Worm (Caenorhabditis elegans) whole organism, L4 larva: ENCODE data around the gene F22F7.12.

Experiments used
- F26F4.8 ChIP-seq: fragments of 200-800 bp; sonication (Bioruptor generic); conservative IDR thresholded peaks from 2 replicates; pipeline ENCODE4 v1.3.6; 2022; ENCODE audit warnings: missing genetic modification characterization, missing compliant biosample characterization
- F37D6.2 ChIP-seq: sonication (generic microtip); optimal IDR thresholded peaks from 2 replicates; lab custom pipeline; 2016; ENCODE audit warnings: mild to moderate bottlenecking, missing genetic modification characterization, missing compliant biosample characterization
- F44E2.7 ChIP-seq: fragments of 200-800 bp; sonication (Bioruptor generic); IDR thresholded peaks from 2 replicates; pipeline ENCODE4 v2.1.2; 2022; ENCODE audit warnings: missing genetic modification characterization, missing compliant biosample characterization
- T26A8.4 ChIP-seq: fragments of 200-800 bp; sonication (Bioruptor generic); IDR thresholded peaks from 2 replicates; pipeline ENCODE4 v1.3.6; 2022; ENCODE audit warnings: missing genetic modification characterization, missing compliant biosample characterization
- Y5F2A.4 ChIP-seq: fragments of 200-800 bp; sonication (Bioruptor generic); optimal IDR thresholded peaks from 2 replicates; lab custom pipeline; 2018; ENCODE audit warnings: mild to moderate bottlenecking, missing genetic modification characterization, missing compliant biosample characterization
- ZK546.5 ChIP-seq, 2 experiments: sonication (generic microtip); optimal IDR thresholded peaks; 2 replicates each; lab custom pipeline; 2017; ENCODE audit warnings: missing biosample characterization in 2 of 2, missing genetic modification characterization in 2 of 2
- aha-1 ChIP-seq: fragments of 150-350 bp; peaks from one replicate; lab custom pipeline; 2014; ENCODE audit warnings: missing biosample characterization, missing genetic modification characterization
- aly-2 ChIP-seq: sonication (generic microtip); optimal IDR thresholded peaks from 2 replicates; lab custom pipeline; 2018; ENCODE audit warnings: missing biosample characterization, missing genetic modification characterization
- attf-4 ChIP-seq: sonication (generic microtip); optimal IDR thresholded peaks from 3 replicates; lab custom pipeline; 2017; ENCODE audit warnings: missing biosample characterization, missing genetic modification characterization
- ceh-20 ChIP-seq: fragments of 200-800 bp; sonication (Bioruptor generic); IDR thresholded peaks from 2 replicates; pipeline ENCODE4 v1.3.6; 2022; ENCODE audit warnings: missing genetic modification reagents, missing genetic modification characterization, missing compliant biosample characterization
- ceh-28 ChIP-seq: fragments of 150-350 bp; optimal IDR thresholded peaks from 2 replicates; lab custom pipeline; 2014; ENCODE audit warnings: missing biosample characterization, missing genetic modification reagents, missing genetic modification characterization
- ceh-44 ChIP-seq: fragments of 200-800 bp; sonication (Bioruptor generic); IDR thresholded peaks from 2 replicates; pipeline ENCODE4 v1.3.6; 2022; ENCODE audit warnings: missing genetic modification reagents, missing genetic modification characterization, missing compliant biosample characterization
- ceh-82 ChIP-seq: sonication (generic microtip); optimal IDR thresholded peaks from 2 replicates; lab custom pipeline; 2017; ENCODE audit warnings: missing biosample characterization, missing genetic modification characterization
- cey-2 ChIP-seq: sonication (generic microtip); optimal IDR thresholded peaks from 3 replicates; lab custom pipeline; 2017; ENCODE audit warnings: missing genetic modification characterization, mild to moderate bottlenecking, missing compliant biosample characterization, antibody characterized with exemption, borderline replicate concordance; ENCODE audit not compliant: insufficient read depth
- daf-12 ChIP-seq: fragments of 150-350 bp; optimal IDR thresholded peaks from 2 replicates; lab custom pipeline; 2014; ENCODE audit warnings: missing biosample characterization, missing genetic modification reagents, missing genetic modification characterization
- daf-16 ChIP-seq, 3 experiments: sonication (generic microtip); optimal IDR thresholded peaks; 2 replicates each; lab custom pipeline; 2016 to 2017; ENCODE audit warnings: missing genetic modification characterization in 3 of 3, missing genetic modification reagents in 3 of 3, mild to moderate bottlenecking in 2 of 3, missing compliant biosample characterization in 2 of 3, missing biosample characterization in 1 of 3, moderate library complexity in 1 of 3
- daf-8 ChIP-seq: fragments of 200-800 bp; sonication (Bioruptor generic); IDR thresholded peaks from 2 replicates; pipeline ENCODE4 v1.3.6; 2022; ENCODE audit warnings: missing genetic modification characterization, missing compliant biosample characterization
- dmd-6 ChIP-seq: fragments of 200-800 bp; sonication (Bioruptor generic); IDR thresholded peaks from 2 replicates; pipeline ENCODE4 v1.3.6; 2022; ENCODE audit warnings: missing genetic modification reagents, missing genetic modification characterization, missing compliant biosample characterization
- dve-1 ChIP-seq: sonication (generic microtip); optimal IDR thresholded peaks from 2 replicates; lab custom pipeline; 2017; ENCODE audit warnings: antibody characterized with exemption, mild to moderate bottlenecking, missing genetic modification characterization, missing compliant biosample characterization; ENCODE audit not compliant: insufficient read depth
- egl-43 ChIP-seq: fragments of 200-800 bp; sonication (Bioruptor generic); IDR thresholded peaks from 2 replicates; pipeline ENCODE4 v1.3.6; 2022; ENCODE audit warnings: missing genetic modification reagents, missing genetic modification characterization, missing compliant biosample characterization
- fkh-10 ChIP-seq: fragments of 150-350 bp; optimal IDR thresholded peaks from 2 replicates; lab custom pipeline; 2014; ENCODE audit warnings: missing biosample characterization, missing genetic modification reagents, missing genetic modification characterization
- gei-8 ChIP-seq: fragments of 200-800 bp; sonication (Bioruptor generic); optimal IDR thresholded peaks from 2 replicates; lab custom pipeline; 2018; ENCODE audit warnings: mild to moderate bottlenecking, missing genetic modification characterization, missing compliant biosample characterization
- hlh-30 ChIP-seq: sonication (generic microtip); optimal IDR thresholded peaks from 2 replicates; lab custom pipeline; 2017; ENCODE audit warnings: antibody characterized with exemption, mild to moderate bottlenecking, missing genetic modification characterization, missing compliant biosample characterization; ENCODE audit not compliant: insufficient read depth
- jun-1 ChIP-seq: fragments of 150-350 bp; optimal IDR thresholded peaks from 2 replicates; lab custom pipeline; 2014; ENCODE audit warnings: missing biosample characterization, missing genetic modification reagents, missing genetic modification characterization
- lim-7 ChIP-seq: fragments of 200-800 bp; sonication (Bioruptor generic); IDR thresholded peaks from 2 replicates; pipeline ENCODE4 v1.3.6; 2022; ENCODE audit warnings: missing genetic modification characterization, missing compliant biosample characterization
- lin-39 ChIP-seq: fragments of 150-350 bp; optimal IDR thresholded peaks from 2 replicates; lab custom pipeline; 2014; ENCODE audit warnings: missing biosample characterization, missing genetic modification reagents, missing genetic modification characterization
- madf-5 ChIP-seq, 2 experiments: fragments of 200-800 bp; sonication (Bioruptor generic); IDR thresholded peaks; 2 replicates each; pipeline ENCODE4 v1.3.6; 2022; ENCODE audit warnings: missing compliant biosample characterization in 2 of 2, missing genetic modification characterization in 2 of 2
- madf-9 ChIP-seq: fragments of 200-800 bp; sonication (Bioruptor generic); conservative IDR thresholded peaks from 2 replicates; pipeline ENCODE4 v1.3.6; 2022; ENCODE audit warnings: missing genetic modification reagents, missing genetic modification characterization, missing compliant biosample characterization
- mes-2 ChIP-seq: sonication (generic microtip); optimal IDR thresholded peaks from 2 replicates; lab custom pipeline; 2016; ENCODE audit warnings: missing genotype, mild to moderate bottlenecking, missing genetic modification characterization, missing compliant biosample characterization; ENCODE audit not compliant: poor library complexity, severe bottlenecking
- nhr-102 ChIP-seq: sonication (generic microtip); optimal IDR thresholded peaks from 2 replicates; lab custom pipeline; 2016; ENCODE audit warnings: mild to moderate bottlenecking, missing genetic modification characterization, moderate library complexity, missing compliant biosample characterization
- nhr-41 ChIP-seq: fragments of 200-800 bp; sonication (Bioruptor generic); IDR thresholded peaks from 2 replicates; pipeline ENCODE4 v1.3.6; 2022; ENCODE audit warnings: missing genetic modification reagents, missing genetic modification characterization, missing compliant biosample characterization
- nhr-42 ChIP-seq: fragments of 200-800 bp; sonication (Bioruptor generic); IDR thresholded peaks from 2 replicates; pipeline ENCODE4 v1.3.6; 2022; ENCODE audit warnings: missing genetic modification characterization, missing compliant biosample characterization
- nhr-48 ChIP-seq: sonication (generic microtip); optimal IDR thresholded peaks from 2 replicates; lab custom pipeline; 2016; ENCODE audit warnings: mild to moderate bottlenecking, missing genetic modification characterization, missing compliant biosample characterization
- nhr-76 ChIP-seq: fragments of 150-350 bp; optimal IDR thresholded peaks from 2 replicates; lab custom pipeline; 2014; ENCODE audit warnings: missing biosample characterization, missing genetic modification characterization
- set-16 ChIP-seq: fragments of 200-800 bp; sonication (Bioruptor generic); IDR thresholded peaks from 2 replicates; pipeline ENCODE4 v1.3.6; 2022; ENCODE audit warnings: missing genetic modification reagents, missing genetic modification characterization, missing compliant biosample characterization
- skn-1 ChIP-seq: fragments of 150-350 bp; optimal IDR thresholded peaks from 2 replicates; lab custom pipeline; 2014; ENCODE audit warnings: missing biosample characterization, missing genetic modification characterization
- spr-3 ChIP-seq: fragments of 200-800 bp; sonication (Bioruptor generic); optimal IDR thresholded peaks from 2 replicates; lab custom pipeline; 2018; ENCODE audit warnings: mild to moderate bottlenecking, missing genetic modification characterization, missing compliant biosample characterization
- tag-97 ChIP-seq: fragments of 200-800 bp; sonication (Bioruptor generic); IDR thresholded peaks from 2 replicates; pipeline ENCODE4 v1.3.6; 2022; ENCODE audit warnings: missing genetic modification characterization, missing compliant biosample characterization
- tra-1 ChIP-seq: fragments of 200-800 bp; sonication (Bioruptor generic); IDR thresholded peaks from 2 replicates; pipeline ENCODE4 v1.3.6; 2022; ENCODE audit warnings: missing genetic modification reagents, missing genetic modification characterization, missing compliant biosample characterization
- zfp-3 ChIP-seq: fragments of 200-800 bp; sonication (Bioruptor generic); conservative IDR thresholded peaks from 2 replicates; pipeline ENCODE4 v1.3.6; 2022; ENCODE audit warnings: missing genetic modification reagents, missing genetic modification characterization, missing compliant biosample characterization
- zip-11 ChIP-seq: fragments of 200-800 bp; sonication (Bioruptor generic); IDR thresholded peaks from 2 replicates; pipeline ENCODE4 v1.3.6; 2022; ENCODE audit warnings: missing genetic modification characterization, missing compliant biosample characterization
- ztf-11 ChIP-seq: fragments of 150-350 bp; optimal IDR thresholded peaks from 2 replicates; lab custom pipeline; 2014; ENCODE audit warnings: missing biosample characterization, missing genetic modification characterization

The F22F7.12 gene

DNA sequence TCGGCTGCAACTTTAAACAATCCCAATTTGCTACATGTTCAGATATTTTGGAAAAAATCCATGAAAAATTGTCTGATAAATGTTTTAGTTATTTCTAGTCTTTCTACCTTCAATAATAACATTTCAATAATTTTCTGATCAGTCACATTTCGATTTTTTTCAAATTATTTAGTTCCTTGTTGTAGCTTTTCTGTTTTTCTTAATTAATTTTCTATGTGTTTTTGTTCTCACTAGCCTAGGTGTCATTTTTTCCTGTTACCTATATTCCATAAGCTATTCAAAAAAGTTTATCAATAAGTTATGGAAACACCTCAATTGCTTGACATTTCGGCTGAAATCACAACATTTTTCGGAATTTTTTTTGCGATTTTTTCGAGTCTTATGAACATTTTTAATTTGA lies 9.0 kb upstream of the F22F7.12 start, which contains the start of gene srbc-23:
Gene srbc-23 (plus strand): TSS at position 301 of the 400 bp plus-strand sequence.
- TF ChIP-seq attf-4 (tag; lab: Kevin White, UChicago) = no peak
- no peak for TF ChIP-seq dmd-6 (GFP tag; lab: Robert Waterston, UW)
- TF ChIP-seq F37D6.2 (tag; lab: Kevin White, UChicago) = no peak
- no peak for TF ChIP-seq daf-16 (GFP tag; optimal IDR thresholded peaks at IDR 0.05; lab: Kevin White, UChicago)
- TF ChIP-seq daf-16 (tag; optimal IDR thresholded peaks at IDR 0.05; lab: Kevin White, UChicago) = no peak
- TF ChIP-seq zfp-3 = no peak
- no peak for TF ChIP-seq fkh-10 (GFP tag; lab: Kevin White, UChicago)
- TF ChIP-seq ZK546.5 (tag; optimal IDR thresholded peaks at IDR 0.05; lab: Kevin White, UChicago) = no peak
- TF ChIP-seq Y5F2A.4 (GFP tag; lab: Kevin White, UChicago) = no peak
- no peak for TF ChIP-seq madf-5 (GFP tag; IDR thresholded peaks at IDR 0.05; lab: Robert Waterston, UW)
- TF ChIP-seq lim-7 = no peak
- no peak for TF ChIP-seq dve-1 (tag; lab: Kevin White, UChicago)
- TF ChIP-seq daf-12 (tag; lab: Kevin White, UChicago) = no peak
- TF ChIP-seq zip-11 (GFP tag; lab: Robert Waterston, UW) = no peak
- no peak for TF ChIP-seq lin-39 (tag; lab: Kevin White, UChicago)
- TF ChIP-seq hlh-30 = no peak
- TF ChIP-seq set-16 (GFP tag; lab: Robert Waterston, UW) = no peak
- TF ChIP-seq tag-97 (GFP tag; lab: Robert Waterston, UW) = no peak
- TF ChIP-seq mes-2 = no peak
- TF ChIP-seq madf-9 (GFP tag; lab: Robert Waterston, UW) = no peak

DNA sequence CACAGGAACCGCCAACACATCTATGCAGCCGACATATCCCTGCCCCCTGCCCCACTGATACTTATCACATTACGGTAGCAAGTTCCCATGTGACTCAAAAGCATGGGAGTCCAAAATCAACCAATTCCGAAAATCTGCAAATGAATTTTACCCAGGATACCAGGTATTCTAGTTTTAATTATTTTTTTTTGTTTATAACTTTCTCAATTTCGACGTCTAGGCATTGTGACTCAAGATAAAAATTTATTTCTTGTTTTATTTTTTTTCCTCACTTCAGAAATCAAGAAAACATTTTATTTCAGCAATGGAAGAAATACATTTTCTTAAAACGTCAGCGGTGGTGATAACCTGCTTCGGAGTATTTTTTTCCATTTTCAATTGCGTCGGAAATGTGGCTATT lies 7.2 kb upstream of the F22F7.12 start, which contains the start of gene srbc-24:
Gene srbc-24 (plus strand): TSS at position 301 of the 400 bp plus-strand sequence.
- no peak for TF ChIP-seq nhr-76 (tag; lab: Kevin White, UChicago)
- TF ChIP-seq spr-3 (GFP tag; lab: Kevin White, UChicago) = no peak
- TF ChIP-seq aha-1 = no peak
- no peak for TF ChIP-seq gei-8 (GFP tag; lab: Kevin White, UChicago)
- TF ChIP-seq madf-9 (GFP tag; lab: Robert Waterston, UW) = no peak
- no peak for TF ChIP-seq T26A8.4
- TF ChIP-seq F26F4.8 (GFP tag; lab: Robert Waterston, UW) = no peak
- no peak for TF ChIP-seq skn-1
- no peak for TF ChIP-seq nhr-48
- TF ChIP-seq ceh-20 = no peak
- no peak for TF ChIP-seq nhr-42 (GFP tag; lab: Robert Waterston, UW)
- TF ChIP-seq jun-1 (tag; lab: Kevin White, UChicago) = no peak
- TF ChIP-seq tra-1 = no peak

DNA sequence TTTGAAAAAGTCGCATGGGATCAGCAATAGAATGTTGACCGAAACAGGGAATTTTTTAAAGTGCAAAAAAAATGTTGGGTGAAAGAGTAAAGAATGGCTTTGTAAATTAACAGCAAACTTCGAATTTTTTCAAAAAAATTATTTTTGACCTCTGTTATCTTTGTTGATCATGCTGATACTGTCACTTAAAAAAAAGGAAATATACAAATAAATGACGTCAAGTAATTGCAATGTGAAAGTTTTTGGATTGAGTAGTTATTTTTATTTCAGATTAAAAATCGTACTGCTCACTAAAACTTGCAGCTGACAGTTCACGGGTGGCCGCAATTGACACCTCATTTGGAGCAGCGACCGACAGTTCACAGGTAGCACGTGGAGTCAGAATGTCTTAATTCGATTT lies 6.6 kb upstream of the F22F7.12 start, which contains the start of gene C45H4.13:
Gene C45H4.13 (minus strand): TSS at position 101 of the 400 bp plus-strand sequence.
- TF ChIP-seq ceh-82 (tag; lab: Kevin White, UChicago) = no peak
- no peak for TF ChIP-seq madf-9 (GFP tag; lab: Robert Waterston, UW)
- TF ChIP-seq ceh-44 (GFP tag; lab: Robert Waterston, UW) = no peak

DNA sequence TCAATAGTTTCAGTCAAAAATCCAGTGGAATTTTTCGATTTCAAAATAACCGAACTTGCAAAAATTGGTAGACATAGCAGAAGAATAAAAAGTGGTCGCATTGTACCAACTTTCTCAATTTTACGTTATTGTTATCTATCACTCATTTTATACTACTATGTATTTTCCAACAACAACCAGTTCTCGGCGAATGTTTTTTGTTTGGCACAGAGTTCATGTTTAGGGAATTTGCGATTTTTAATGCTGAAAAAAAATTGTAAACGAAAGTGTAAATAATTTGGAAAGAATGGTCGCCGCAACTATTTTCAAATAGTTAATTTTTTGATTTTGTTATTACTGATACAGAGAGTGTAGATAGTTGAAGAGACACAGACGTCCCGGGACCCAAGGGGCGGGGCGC lies 5.1 kb upstream of the F22F7.12 start, which contains the start of gene C45H4.21:
Gene C45H4.21 (minus strand): TSS at position 101 of the 400 bp plus-strand sequence.
- TF ChIP-seq ceh-28 (tag; lab: Kevin White, UChicago) = no peak
- TF ChIP-seq egl-43 (GFP tag; lab: Robert Waterston, UW) = no peak
- no peak for TF ChIP-seq nhr-42 (GFP tag; lab: Robert Waterston, UW)
- TF ChIP-seq fkh-10 (GFP tag; lab: Kevin White, UChicago) = no peak
- no peak for TF ChIP-seq ceh-82 (tag; lab: Kevin White, UChicago)
- TF ChIP-seq daf-12 (tag; lab: Kevin White, UChicago) = no peak
- TF ChIP-seq nhr-48 = no peak
- no peak for TF ChIP-seq cey-2 (tag; lab: Kevin White, UChicago)
- TF ChIP-seq ztf-11 (tag; lab: Kevin White, UChicago) = no peak
- TF ChIP-seq F44E2.7 (GFP tag; lab: Robert Waterston, UW) = no peak
- TF ChIP-seq tag-97 (GFP tag; lab: Robert Waterston, UW) = no peak
- no peak for TF ChIP-seq nhr-41
- no peak for TF ChIP-seq aly-2
- TF ChIP-seq nhr-102 (tag; lab: Kevin White, UChicago) = no peak
- no peak for TF ChIP-seq daf-8 (GFP tag; lab: Robert Waterston, UW)
- TF ChIP-seq, all 104 proteins: peak for 0
